Fruit fly (Drosophila melanogaster) whole organism, wandering third instar larva: ENCODE measurements around the gene HUWE1.

Source experiments
- CG32264 ChIP-seq: fragments of 200-800 bp; sonication (Bioruptor generic); optimal IDR thresholded peaks from 2 replicates; lab custom pipeline; 2016; ENCODE audit warnings: missing biosample characterization, missing genetic modification characterization
- CrebA ChIP-seq: fragments of 200-800 bp; sonication (Bioruptor generic); optimal IDR thresholded peaks from 2 replicates; lab custom pipeline; 2016; ENCODE audit warnings: missing biosample characterization, mild to moderate bottlenecking, missing genetic modification characterization, borderline replicate concordance
- Dfd ChIP-seq: fragments of >200 bp; optimal IDR thresholded peaks from 2 replicates; lab custom pipeline; 2017; ENCODE audit warnings: missing biosample characterization, missing genetic modification characterization
- Dif ChIP-seq: fragments of 200-275, 200-300 bp; sonication (Bioruptor generic); optimal IDR thresholded peaks from 2 replicates; lab custom pipeline; 2018; ENCODE audit warnings: missing biosample characterization, missing genetic modification characterization; ENCODE audit not compliant: partially characterized antibody
- GATAd ChIP-seq: sonication (Bioruptor generic); optimal IDR thresholded peaks from 2 replicates; lab custom pipeline; 2016; ENCODE audit warnings: missing biosample characterization, missing genetic modification characterization
- HLH106 ChIP-seq: fragments of 200-800 bp; optimal IDR thresholded peaks from 3 replicates; lab custom pipeline; 2019; ENCODE audit warnings: missing biosample characterization, mild to moderate bottlenecking, missing genetic modification characterization, moderate library complexity
- Hnf4 ChIP-seq: fragments of 200-800 bp; sonication (Bioruptor generic); optimal IDR thresholded peaks from 2 replicates; lab custom pipeline; 2016; ENCODE audit warnings: missing biosample characterization, mild to moderate bottlenecking, missing genetic modification characterization
- Hr78 ChIP-seq: fragments of >200 bp; optimal IDR thresholded peaks from 2 replicates; lab custom pipeline; 2017; ENCODE audit warnings: missing biosample characterization, missing genetic modification characterization
- Hr83 ChIP-seq: fragments of 200-300 bp; sonication (Bioruptor generic); optimal IDR thresholded peaks from 2 replicates; lab custom pipeline; 2016; ENCODE audit warnings: missing biosample characterization, mild to moderate bottlenecking, missing genetic modification characterization, moderate library complexity; ENCODE audit not compliant: poor library complexity, severe bottlenecking
- Mio ChIP-seq: sonication (Bioruptor generic); optimal IDR thresholded peaks from 2 replicates; lab custom pipeline; 2016; ENCODE audit warnings: missing biosample characterization, missing genetic modification characterization
- Myc ChIP-seq: fragments of >200 bp; optimal IDR thresholded peaks from 2 replicates; lab custom pipeline; 2017
- OdsH ChIP-seq: fragments of 200-800 bp; sonication (Bioruptor generic); optimal IDR thresholded peaks from 2 replicates; lab custom pipeline; 2016; ENCODE audit warnings: missing biosample characterization, mild to moderate bottlenecking, missing genetic modification characterization
- Rel ChIP-seq, 2 experiments: fragments of 200-800 bp; sonication (Bioruptor generic) in 1 of 2; optimal IDR thresholded peaks; 2 replicates in 1 of 2; 3 replicates in 1 of 2; lab custom pipeline; 2016 to 2019; ENCODE audit warnings: mild to moderate bottlenecking in 2 of 2, missing biosample characterization in 2 of 2, missing genetic modification characterization in 2 of 2, moderate library complexity in 1 of 2
- Sp1 ChIP-seq: fragments of 200-800 bp; sonication (Bioruptor generic); optimal IDR thresholded peaks from 3 replicates; lab custom pipeline; 2019; ENCODE audit warnings: missing biosample characterization, mild to moderate bottlenecking, missing genetic modification characterization, moderate library complexity
- Vsx2 ChIP-seq: fragments of 200-300, 225-300 bp; sonication (Bioruptor generic); optimal IDR thresholded peaks from 2 replicates; lab custom pipeline; 2018; ENCODE audit warnings: missing biosample characterization, missing genetic modification characterization; ENCODE audit not compliant: partially characterized antibody
- brk ChIP-seq: fragments of 200-800 bp; sonication (Bioruptor generic); optimal IDR thresholded peaks from 2 replicates; lab custom pipeline; 2016; ENCODE audit warnings: missing biosample characterization, mild to moderate bottlenecking, missing genetic modification characterization
- dl ChIP-seq, 2 experiments: fragments of 175-275, 200-275 bp in 1 of 2; fragments of 200-275 bp in 1 of 2; sonication (Bioruptor generic); optimal IDR thresholded peaks; lab custom pipeline; 2018; ENCODE audit warnings: mild to moderate bottlenecking in 2 of 2, missing biosample characterization in 2 of 2, missing genetic modification characterization in 2 of 2, moderate library complexity in 2 of 2; ENCODE audit not compliant: partially characterized antibody in 2 of 2, insufficient read depth in 1 of 2
- dmrt93B ChIP-seq: fragments of 200-800 bp; sonication (Bioruptor generic); optimal IDR thresholded peaks from 2 replicates; lab custom pipeline; 2018; ENCODE audit warnings: missing biosample characterization, mild to moderate bottlenecking, missing genetic modification characterization
- dsf ChIP-seq: sonication (Bioruptor generic); optimal IDR thresholded peaks from 2 replicates; lab custom pipeline; 2016; ENCODE audit warnings: missing biosample characterization, missing genetic modification characterization, borderline replicate concordance
- ey ChIP-seq: fragments of 200-800 bp; sonication (Bioruptor generic); optimal IDR thresholded peaks from 2 replicates; lab custom pipeline; 2016; ENCODE audit warnings: missing biosample characterization, missing genetic modification characterization
- foxo ChIP-seq, 2 experiments: fragments of 200-800 bp; sonication (Bioruptor generic); optimal IDR thresholded peaks; 2 replicates in 1 of 2; 3 replicates in 1 of 2; lab custom pipeline; 2016 to 2017; ENCODE audit warnings: missing biosample characterization in 2 of 2, missing genetic modification characterization in 2 of 2
- h ChIP-seq: fragments of 200-800 bp; sonication (Bioruptor generic); optimal IDR thresholded peaks from 3 replicates; lab custom pipeline; 2016; ENCODE audit warnings: missing biosample characterization, mild to moderate bottlenecking, missing genetic modification characterization
- pan ChIP-seq: fragments of >200 bp; optimal IDR thresholded peaks from 2 replicates; lab custom pipeline; 2017
- psq ChIP-seq: fragments of 200-800 bp; sonication (Bioruptor generic); optimal IDR thresholded peaks from 3 replicates; lab custom pipeline; 2017; ENCODE audit warnings: missing biosample characterization, mild to moderate bottlenecking, missing genetic modification characterization, moderate library complexity
- rgr ChIP-seq: fragments of 200-800 bp; sonication (Bioruptor generic); optimal IDR thresholded peaks from 3 replicates; lab custom pipeline; 2016; ENCODE audit warnings: missing biosample characterization, mild to moderate bottlenecking, missing genetic modification characterization
- sage ChIP-seq: fragments of 200-800 bp; sonication (Bioruptor generic); optimal IDR thresholded peaks from 2 replicates; lab custom pipeline; 2016; ENCODE audit warnings: missing biosample characterization, mild to moderate bottlenecking, missing genetic modification characterization
- usp ChIP-seq: fragments of >200 bp; optimal IDR thresholded peaks from 2 replicates; lab custom pipeline; 2017; ENCODE audit warnings: missing biosample characterization, missing genetic modification characterization
- woc ChIP-seq: sonication (Bioruptor generic); optimal IDR thresholded peaks from 2 replicates; lab custom pipeline; 2016; ENCODE audit warnings: missing biosample characterization, mild to moderate bottlenecking, missing genetic modification characterization

The HUWE1 gene

DNA sequence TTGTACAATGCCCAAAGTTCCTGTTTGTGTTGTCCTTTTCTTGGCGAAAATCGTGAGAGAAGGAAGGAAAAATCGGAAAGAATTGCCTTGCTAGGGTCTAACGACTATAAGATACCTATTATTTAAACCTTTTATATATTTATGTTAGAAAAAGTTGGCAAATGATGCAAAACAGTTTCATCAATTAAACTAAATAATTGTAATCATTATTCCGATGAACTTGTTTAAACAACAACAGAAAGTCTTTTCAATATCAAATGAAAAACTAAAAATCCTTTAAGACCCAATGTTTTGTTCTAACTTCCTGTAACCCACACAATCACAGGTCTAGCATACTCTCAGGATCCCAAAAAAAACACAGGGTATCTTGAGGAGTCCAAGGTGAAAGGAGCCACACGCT lies 38.1 kb upstream of the HUWE1 start:
- TF ChIP-seq usp (GFP tag; lab: Kevin White, UChicago) = no peak
- TF ChIP-seq, all 38 proteins: peak for 0

DNA sequence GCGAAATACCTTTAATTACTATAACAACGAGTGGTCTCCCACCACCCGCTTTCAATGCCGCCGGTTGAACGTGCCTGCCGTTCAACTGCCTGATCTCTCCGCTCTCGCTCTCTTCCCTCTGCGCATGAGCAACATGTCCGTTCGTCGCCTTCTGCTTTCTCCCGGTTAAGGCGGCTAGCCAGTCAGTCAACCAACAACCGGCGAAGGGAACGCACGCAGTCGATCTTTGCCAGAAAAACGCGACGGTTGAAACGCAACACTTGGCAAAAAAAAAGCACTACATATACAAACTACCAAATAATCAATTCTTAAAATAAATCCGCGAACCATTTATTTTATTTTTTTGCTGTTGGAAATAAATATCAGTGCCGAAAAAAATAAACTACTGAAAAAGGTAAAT lies 37.1 kb upstream of the HUWE1 start, which contains the start of gene CG12708:
TSS of gene CG12708 (plus strand) at position 183 of the 400 bp plus-strand sequence.
- TF ChIP-seq HLH106 (tag; lab: Kevin White, UChicago) (no peak), Vsx2 (GFP tag; lab: Kevin White, UChicago) (peak; percentile 76), OdsH (GFP tag; lab: Kevin White, UChicago) (no peak), rgr (peak; percentile 13), Dif (GFP tag; lab: Kevin White, UChicago) (peak; percentile 69), Sp1 (GFP tag; lab: Kevin White, UChicago) (no peak), GATAd (GFP tag; lab: Kevin White, UChicago) (no peak), pan (lab: Kevin White, UChicago) (no peak), dl (GFP tag; optimal IDR thresholded peaks at IDR 0.05; lab: Kevin White, UChicago; ENCODE audit: insufficient read depth in 1 of 2, partially characterized antibody in 2 of 2) (peak; percentile 33 to 59)

dm6 chrX:15684419-15684818 lies 28.0 kb upstream of the HUWE1 start:
- TF ChIP-seq dl (GFP tag; optimal IDR thresholded peaks at IDR 0.05; lab: Kevin White, UChicago; ENCODE audit: insufficient read depth in 1 of 2, partially characterized antibody in 2 of 2) (no peak), Dif (GFP tag; lab: Kevin White, UChicago) (no peak), Rel (GFP tag; optimal IDR thresholded peaks at IDR 0.05; lab: Kevin White, UChicago) (no peak), Rel (tag; optimal IDR thresholded peaks at IDR 0.05; lab: Kevin White, UChicago) (no peak), Vsx2 (GFP tag; lab: Kevin White, UChicago) (no peak), foxo (GFP tag; optimal IDR thresholded peaks at IDR 0.05; lab: Kevin White, UChicago) (no peak)
- TF ChIP-seq, all 38 proteins: peak for 0

- TF ChIP-seq brk (GFP tag; lab: Kevin White, UChicago) = no peak
- no peak for TF ChIP-seq woc (GFP tag; lab: Kevin White, UChicago)
- no peak for TF ChIP-seq Hnf4 (GFP tag; lab: Kevin White, UChicago)
- no peak for TF ChIP-seq psq
- no peak for TF ChIP-seq Hr78 (GFP tag; lab: Kevin White, UChicago)
- TF ChIP-seq dsf (GFP tag; lab: Kevin White, UChicago) = no peak
- TF ChIP-seq dmrt93B (GFP tag; lab: Kevin White, UChicago) = no peak
- no peak for TF ChIP-seq Sp1 (GFP tag; lab: Kevin White, UChicago)
- TF ChIP-seq Mio (GFP tag; lab: Kevin White, UChicago) = no peak
Measured at dm6 chrX:15688757-15689156, 23.7 kb upstream of the HUWE1 start, which contains the start of gene CG15599. Gene CG15599, minus strand, starts transcription at chrX:15688857.

- no peak for TF ChIP-seq h (GFP tag; lab: Kevin White, UChicago)
- TF ChIP-seq brk (GFP tag; lab: Kevin White, UChicago) = no peak
- no peak for TF ChIP-seq Dfd (GFP tag; lab: Kevin White, UChicago)
- no peak for TF ChIP-seq Vsx2 (GFP tag; lab: Kevin White, UChicago)
- TF ChIP-seq Myc (lab: Kevin White, UChicago) = peak; percentile 93
- TF ChIP-seq dmrt93B (GFP tag; lab: Kevin White, UChicago) = no peak
- no peak for TF ChIP-seq CrebA (GFP tag; lab: Kevin White, UChicago)
- TF ChIP-seq woc (GFP tag; lab: Kevin White, UChicago) = peak; percentile 55
- TF ChIP-seq CG32264 (GFP tag; lab: Kevin White, UChicago) = no peak
- no peak for TF ChIP-seq Hr83
- TF ChIP-seq sage = no peak
- TF ChIP-seq pan (lab: Kevin White, UChicago) = no peak
- TF ChIP-seq HLH106 (tag; lab: Kevin White, UChicago) = peak; percentile 31
- peak; percentile 14 for TF ChIP-seq ey
- no peak for TF ChIP-seq OdsH (GFP tag; lab: Kevin White, UChicago)
Measured at dm6 chrX:15696854-15697540, 15.4 kb upstream of the HUWE1 start, which contains the start of gene CG8128. Gene CG8128, plus strand, starts transcription at chrX:15697494.
